Worm (Caenorhabditis elegans): ENCODE measurements around the gene Y46C8AM.1.

ce11 chrIV:3962584-3962983 lies at the start of gene Y46C8AM.1:
- TF ChIP-seq pha-4 (tag; optimal IDR thresholded peaks at IDR 0.05) (no peak), fkh-10 (GFP tag; optimal IDR thresholded peaks at IDR 0.05) (no peak), lin-11 (tag; optimal IDR thresholded peaks at IDR 0.05) (no peak)
